Worm (Caenorhabditis elegans): ENCODE data around the gene F58B4.3.

F58B4.3 gene

DNA sequence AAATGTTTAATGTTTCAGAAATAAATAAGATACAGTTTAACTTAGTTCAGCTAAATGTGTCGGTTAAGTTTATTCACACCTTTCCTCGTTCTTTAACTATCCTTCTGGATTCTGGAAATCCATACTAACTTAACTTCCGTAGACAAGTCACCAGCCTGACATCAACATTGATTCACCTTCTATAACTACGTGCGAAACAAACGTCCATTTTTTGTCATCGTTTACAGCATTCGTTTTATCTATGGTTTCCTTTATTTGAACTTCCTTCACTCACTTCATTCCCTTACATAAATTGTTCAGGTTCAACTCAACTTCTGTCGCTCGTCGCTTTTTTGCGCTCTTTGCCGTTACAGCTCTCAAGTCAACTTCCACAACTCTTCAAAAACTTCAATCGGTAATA lies 11.5 kb downstream of the F58B4.3 start, which contains the start of gene F17C11.26:
Gene F17C11.26 (plus strand): TSS at position 301 of the 400 bp plus-strand sequence.
- TF ChIP-seq ama-1 (optimal IDR thresholded peaks at IDR 0.05) (peak; percentile 62), ama-1 (GFP tag; optimal IDR thresholded peaks at IDR 0.05) (no peak), ceh-79 (tag; optimal IDR thresholded peaks at IDR 0.05) (no peak)

DNA sequence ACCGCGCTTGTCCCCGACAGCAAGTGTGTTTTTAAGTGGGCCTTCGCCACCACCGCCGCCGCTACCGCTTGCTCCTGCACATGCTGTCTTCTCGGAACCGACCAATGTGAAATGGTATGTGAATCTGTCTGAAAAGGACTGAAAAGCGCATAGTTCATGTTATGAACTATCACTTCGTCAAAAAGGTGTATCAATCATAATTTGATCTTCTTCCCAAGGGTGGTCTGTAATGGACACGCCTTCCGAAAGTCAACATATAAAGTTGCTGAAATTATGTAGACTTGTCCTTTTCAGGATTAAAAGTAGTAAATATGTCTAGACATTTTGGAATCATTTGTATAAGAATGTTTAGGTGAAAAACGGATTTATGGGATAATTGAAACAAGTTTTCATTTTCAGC lies 12.6 kb downstream of the F58B4.3 start, which contains the start of gene zip-9:
Gene zip-9 (plus strand): TSS at position 301 of the 400 bp plus-strand sequence.
- no peak for TF ChIP-seq lag-1 (GFP tag; IDR thresholded peaks at IDR 0.05)
- TF ChIP-seq F55B11.4 (tag; optimal IDR thresholded peaks at IDR 0.05; ENCODE audit: borderline replicate concordance, insufficient read depth) = no peak
- TF ChIP-seq nhr-80 (tag; optimal IDR thresholded peaks at IDR 0.05) = no peak
- TF ChIP-seq hsf-1 (GFP tag; IDR thresholded peaks at IDR 0.05) = 0 out of 2 replicates have a peak, but pooled peaks have one; percentile 20
- TF ChIP-seq F10E7.11 (tag; optimal IDR thresholded peaks at IDR 0.05) = no peak
- TF ChIP-seq F37B4.10 (GFP tag; IDR thresholded peaks at IDR 0.05) = 0 out of 2 replicates have a peak, but pooled peaks have one; percentile 76
- TF ChIP-seq lin-35 (GFP tag; optimal IDR thresholded peaks at IDR 0.05) = no peak
- TF ChIP-seq rcor-1 (GFP tag; IDR thresholded peaks at IDR 0.05) = no peak
- no peak for TF ChIP-seq B0035.1 (tag; optimal IDR thresholded peaks at IDR 0.05)
- no peak for TF ChIP-seq C17E4.6 (GFP tag; IDR thresholded peaks at IDR 0.05)
- no peak for TF ChIP-seq hlh-26 (GFP tag; conservative IDR thresholded peaks at IDR 0.05)
- no peak for TF ChIP-seq tbp1 (GFP tag; optimal IDR thresholded peaks at IDR 0.05)
- TF ChIP-seq die-1 (tag; optimal IDR thresholded peaks at IDR 0.05) = no peak
- TF ChIP-seq attf-6 (GFP tag; IDR thresholded peaks at IDR 0.05) = no peak
- no peak for TF ChIP-seq ccch-3 (GFP tag; optimal IDR thresholded peaks at IDR 0.05)
- TF ChIP-seq hlh-12 (tag; optimal IDR thresholded peaks at IDR 0.05) = no peak

DNA sequence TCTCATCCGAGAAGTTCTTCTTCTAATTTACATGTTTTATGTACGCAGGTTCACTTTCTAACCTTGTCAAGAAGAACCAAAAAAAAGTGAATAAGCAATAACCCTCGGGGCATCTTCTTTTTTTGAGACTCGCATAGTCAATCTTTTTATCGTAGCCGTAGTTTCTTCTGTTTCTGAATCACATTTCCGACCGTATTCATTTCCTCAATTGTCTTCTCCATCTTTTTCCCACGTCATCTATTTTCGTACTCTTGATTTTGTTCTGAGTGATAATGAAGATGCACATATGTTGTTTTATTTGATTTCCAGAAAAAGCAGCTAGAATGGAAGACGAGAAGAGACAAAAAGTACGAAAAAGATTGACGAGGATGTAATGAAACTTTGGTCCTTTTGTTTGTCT lies 15.3 kb downstream of the F58B4.3 start:
- TF ChIP-seq egrh-3 (GFP tag; IDR thresholded peaks at IDR 0.05) (no peak), Y67H2A.10 (GFP tag; conservative IDR thresholded peaks at IDR 0.05) (no peak), ekl-4 (GFP tag; IDR thresholded peaks at IDR 0.05) (no peak), F57C9.4 (tag; optimal IDR thresholded peaks at IDR 0.05) (no peak), T26A5.8 (tag; optimal IDR thresholded peaks at IDR 0.05) (no peak), let-526 (GFP tag; IDR thresholded peaks at IDR 0.05) (no peak)

DNA sequence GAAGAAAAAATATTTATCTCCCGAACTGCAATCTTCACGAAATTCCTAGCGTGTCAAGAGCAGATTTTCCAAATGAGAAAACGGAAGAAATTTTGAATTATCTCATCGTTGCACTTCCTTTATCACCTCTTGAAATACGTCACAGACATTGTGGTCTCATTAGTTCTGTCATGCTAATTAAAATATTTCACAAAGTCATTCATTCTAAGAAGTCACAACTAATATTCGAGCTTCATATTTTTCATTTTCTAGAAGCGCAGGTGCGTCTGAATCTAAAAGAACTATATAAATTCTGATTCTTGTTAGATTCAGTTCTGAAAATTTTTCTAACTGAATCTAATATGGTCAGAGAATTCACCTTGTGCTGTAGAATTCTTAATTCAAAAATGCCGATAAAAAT lies 17.6 kb downstream of the F58B4.3 start:
- TF ChIP-seq F55B11.4 (tag; optimal IDR thresholded peaks at IDR 0.05; ENCODE audit: borderline replicate concordance, insufficient read depth) (no peak), rpc-1 (optimal IDR thresholded peaks at IDR 0.05) (no peak), rpc-1 (tag; optimal IDR thresholded peaks at IDR 0.05) (no peak)

DNA sequence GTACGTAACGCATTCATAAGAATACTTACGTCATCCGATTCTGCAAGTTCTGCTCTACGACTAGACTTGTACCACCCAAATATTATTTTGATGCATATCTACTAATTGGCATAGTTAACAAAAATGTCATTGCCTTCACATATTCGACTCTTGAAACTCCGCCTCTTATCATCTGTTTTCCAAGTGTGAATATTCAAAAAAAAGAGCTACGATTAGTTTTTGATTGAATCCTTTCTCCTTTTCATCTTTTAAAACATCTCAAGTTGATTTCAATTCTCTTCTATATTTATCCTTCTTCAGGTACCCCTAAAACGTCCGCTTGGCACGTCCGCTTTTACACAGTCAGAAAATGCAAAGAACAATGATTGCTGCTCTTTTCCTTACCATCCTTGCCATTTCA lies 18.3 kb downstream of the F58B4.3 start, which contains the start of gene F17C11.2:
Gene F17C11.2 (plus strand): TSS at position 301 of the 400 bp plus-strand sequence.
- TF ChIP-seq madf-3 (GFP tag; IDR thresholded peaks at IDR 0.05) (no peak), aptf-3 (GFP tag; IDR thresholded peaks at IDR 0.05) (no peak), aptf-2 (GFP tag; conservative IDR thresholded peaks at IDR 0.05) (no peak), T07F8.4 (tag; optimal IDR thresholded peaks at IDR 0.05) (no peak), pbrm-1 (GFP tag; IDR thresholded peaks at IDR 0.05) (no peak), lsl-1 (GFP tag; optimal IDR thresholded peaks at IDR 0.05) (no peak), cebp-1 (GFP tag; IDR thresholded peaks at IDR 0.05) (no peak), cebp-1 (tag; optimal IDR thresholded peaks at IDR 0.05) (no peak), snpc-1.3 (tag; optimal IDR thresholded peaks at IDR 0.05; ENCODE audit: insufficient read depth) (no peak), nhr-80 (tag; optimal IDR thresholded peaks at IDR 0.05) (no peak), F10E7.11 (tag; optimal IDR thresholded peaks at IDR 0.05) (no peak), F52B5.7 (tag; optimal IDR thresholded peaks at IDR 0.05) (no peak), sptf-2 (GFP tag; optimal IDR thresholded peaks at IDR 0.05) (no peak)

Data from whole organism, young adult.